Fruit fly (Drosophila melanogaster): ENCODE data around the gene CG16989.
A peak's percentile ranks its signal among the peaks of the same experiment; 100 is the strongest.

CG16989 gene

dm6 chrX:765039-765508 is 27.9 kb upstream of the CG16989 start, which contains the start of gene RpL22 (continued):
- TF ChIP-seq H2.0 (GFP tag; IDR thresholded peaks at IDR 0.05) (peak; percentile 69), NFAT (GFP tag; IDR thresholded peaks at IDR 0.05) (peak; percentile 90), bab2 (GFP tag; optimal IDR thresholded peaks at IDR 0.05) (peak; percentile 77), TFAM (GFP tag; optimal IDR thresholded peaks at IDR 0.05) (peak; percentile 81), CG4328 (GFP tag; optimal IDR thresholded peaks at IDR 0.05) (peak; percentile 85), Hr3 (GFP tag; optimal IDR thresholded peaks at IDR 0.05) (peak; percentile 67), Sox100B (GFP tag; optimal IDR thresholded peaks at IDR 0.05) (peak; percentile 75), nmo (GFP tag; optimal IDR thresholded peaks at IDR 0.05) (peak; percentile 81), CG8281 (tag; optimal IDR thresholded peaks at IDR 0.05) (peak; percentile 35), psq (GFP tag; optimal IDR thresholded peaks at IDR 0.05) (peak; percentile 83), pros (GFP tag; optimal IDR thresholded peaks at IDR 0.05) (no peak), CG33557 (GFP tag; optimal IDR thresholded peaks at IDR 0.05) (peak; percentile 67), tna (GFP tag; IDR thresholded peaks at IDR 0.05; ENCODE audit: partially characterized antibody) (no peak), CG15601 (tag; optimal IDR thresholded peaks at IDR 0.05) (peak; percentile 76), CG11456 (GFP tag; IDR thresholded peaks at IDR 0.05) (peak; percentile 96), C15 (GFP tag; IDR thresholded peaks at IDR 0.05) (peak; percentile 73; the same call in 1 of the 3 replicates), run (tag; optimal IDR thresholded peaks at IDR 0.05) (peak; percentile 72), CG17802 (tag; optimal IDR thresholded peaks at IDR 0.05) (peak; percentile 73), CTCF (GFP tag; optimal IDR thresholded peaks at IDR 0.05) (peak; percentile 79), wdn (GFP tag; IDR thresholded peaks at IDR 0.05) (peak; percentile 76)

- TF ChIP-seq CG30020 (tag; optimal IDR thresholded peaks at IDR 0.05) (no peak), CG15479 (GFP tag; optimal IDR thresholded peaks at IDR 0.05) (peak; percentile 84), CG8765 (GFP tag; IDR thresholded peaks at IDR 0.05) (peak; percentile 17; the same call in 1 of the 2 replicates), zf30C (GFP tag; optimal IDR thresholded peaks at IDR 0.05) (peak; percentile 82), fd96Cb (tag; optimal IDR thresholded peaks at IDR 0.05) (no peak)
Measured at dm6 chrX:766094-766493, 26.9 kb upstream of the CG16989 start.

- TF ChIP-seq scrt (GFP tag; optimal IDR thresholded peaks at IDR 0.05) (peak; percentile 6), Hmr (GFP tag; optimal IDR thresholded peaks at IDR 0.05) (peak; percentile 37), crol (GFP tag; IDR thresholded peaks at IDR 0.05) (peak; percentile 15; the same call in 1 of the 2 replicates), z (GFP tag; IDR thresholded peaks at IDR 0.05) (0 out of 3 replicates have a peak, but pooled peaks have one; percentile 11), CG15696 (tag; optimal IDR thresholded peaks at IDR 0.05) (peak; percentile 21), CG2678 (tag; optimal IDR thresholded peaks at IDR 0.05) (peak; percentile 13), Awh (GFP tag; IDR thresholded peaks at IDR 0.05) (no peak), CG2120 (GFP tag; optimal IDR thresholded peaks at IDR 0.05) (peak; percentile 5), sim (GFP tag; IDR thresholded peaks at IDR 0.05) (no peak), lov (optimal IDR thresholded peaks at IDR 0.05) (no peak), lov (GFP tag; IDR thresholded peaks at IDR 0.05) (0 out of 3 replicates have a peak, but pooled peaks have one; percentile 27), lab (GFP tag; optimal IDR thresholded peaks at IDR 0.05) (peak; percentile 51), CG6813 (GFP tag; optimal IDR thresholded peaks at IDR 0.05) (peak; percentile 55), ATbp (GFP tag; optimal IDR thresholded peaks at IDR 0.05) (peak; percentile 64), CG12769 (tag; optimal IDR thresholded peaks at IDR 0.05) (peak; percentile 8), nom (GFP tag; optimal IDR thresholded peaks at IDR 0.05) (peak; percentile 60), CG3407 (GFP tag; optimal IDR thresholded peaks at IDR 0.05) (peak; percentile 4), Abd-B (GFP tag; optimal IDR thresholded peaks at IDR 0.05) (no peak), Fer1 (GFP tag; optimal IDR thresholded peaks at IDR 0.05) (peak; percentile 17), CG32772 (GFP tag; IDR thresholded peaks at IDR 0.05) (no peak), CG6683 (GFP tag; optimal IDR thresholded peaks at IDR 0.05) (no peak), CG11085 (GFP tag; IDR thresholded peaks at IDR 0.05) (no peak), Meics (GFP tag; optimal IDR thresholded peaks at IDR 0.05) (peak; percentile 14), MTF-1 (GFP tag; optimal IDR thresholded peaks at IDR 0.05; ENCODE audit: borderline replicate concordance) (peak; percentile 6)
Measured at dm6 chrX:767928-768327, 25.0 kb upstream of the CG16989 start.
